Worm (Caenorhabditis elegans): ENCODE data around the gene C14C11.1.
A peak's percentile ranks its signal among the peaks of the same experiment; 100 is the strongest.
"Not testable (repeated sequence)": the region's sequence is repeated elsewhere in the genome, so short reads cannot be mapped to it uniquely, and the experiment has no call there.

The C14C11.1 gene

ce11 chrV:5628014-5628413 is 35.4 kb upstream of the C14C11.1 start:
- TF ChIP-seq nhr-76 (tag; optimal IDR thresholded peaks at IDR 0.05) = no peak
- no peak for TF ChIP-seq skn-1 (tag; optimal IDR thresholded peaks at IDR 0.05)
- no peak for TF ChIP-seq nhr-12 (tag; optimal IDR thresholded peaks at IDR 0.05)
- no peak for TF ChIP-seq ztf-11 (tag; optimal IDR thresholded peaks at IDR 0.05)
- no peak for TF ChIP-seq ceh-88 (GFP tag; IDR thresholded peaks at IDR 0.05)
- no peak for TF ChIP-seq blmp-1 (tag; optimal IDR thresholded peaks at IDR 0.05)
- no peak for TF ChIP-seq xbp-1 (tag; optimal IDR thresholded peaks at IDR 0.05)
- TF ChIP-seq mab-9 (GFP tag; IDR thresholded peaks at IDR 0.05) = no peak
- no peak for TF ChIP-seq nhr-85 (tag)
- no peak for TF ChIP-seq sox-4 (tag; optimal IDR thresholded peaks at IDR 0.05)
- TF ChIP-seq jun-1 (tag; optimal IDR thresholded peaks at IDR 0.05) = no peak
- no peak for TF ChIP-seq unc-86 (tag; optimal IDR thresholded peaks at IDR 0.05)
- TF ChIP-seq lir-3 (tag; optimal IDR thresholded peaks at IDR 0.05; ENCODE audit: poor library complexity) = no peak
- no peak for TF ChIP-seq aly-2 (tag; optimal IDR thresholded peaks at IDR 0.05)

- TF ChIP-seq hpl-2 (GFP tag; optimal IDR thresholded peaks at IDR 0.05) = no peak
- TF ChIP-seq lir-3 (tag; optimal IDR thresholded peaks at IDR 0.05; ENCODE audit: poor library complexity) = no peak
- TF ChIP-seq lin-15B (tag; optimal IDR thresholded peaks at IDR 0.05) = no peak
- no peak for TF ChIP-seq hlh-17 (GFP tag; optimal IDR thresholded peaks at IDR 0.05; ENCODE audit: borderline replicate concordance)
- no peak for TF ChIP-seq egl-27 (tag; optimal IDR thresholded peaks at IDR 0.05)
- TF ChIP-seq sox-4 (tag; optimal IDR thresholded peaks at IDR 0.05) = no peak
- no peak for TF ChIP-seq C16A3.4 (tag; optimal IDR thresholded peaks at IDR 0.05)
Observed at ce11 chrV:5630792-5631191, 32.6 kb upstream of the C14C11.1 start, which contains the start of gene acy-4. acy-4 (minus strand) TSS chrV:5630892.

DNA sequence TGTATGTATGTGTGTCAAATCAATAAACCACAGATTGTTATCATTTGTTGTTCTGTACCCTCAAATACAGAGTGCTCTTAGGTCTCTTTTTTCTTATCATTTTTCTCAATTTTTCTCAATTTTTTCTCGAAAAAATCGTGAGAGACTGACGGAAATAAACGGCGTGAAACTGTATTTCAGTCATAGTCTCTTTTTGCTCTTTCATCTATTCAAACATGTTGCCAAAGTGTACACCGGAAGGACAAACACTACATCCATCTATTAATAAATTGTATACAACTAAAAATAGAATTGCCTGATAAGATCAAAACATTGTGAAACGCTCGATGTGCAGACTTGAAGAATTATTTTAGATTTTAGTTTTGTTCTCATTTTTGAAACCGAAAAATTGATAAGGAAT is 29.0 kb upstream of the C14C11.1 start:
- TF ChIP-seq C04F5.9 (tag; optimal IDR thresholded peaks at IDR 0.05) (no peak), ceh-90 (tag; optimal IDR thresholded peaks at IDR 0.05) (no peak), nhr-76 (tag; optimal IDR thresholded peaks at IDR 0.05) (no peak), elt-2 (tag; optimal IDR thresholded peaks at IDR 0.05) (peak; percentile 57), ets-5 (GFP tag; IDR thresholded peaks at IDR 0.05) (no peak), Y116A8C.19 (tag; optimal IDR thresholded peaks at IDR 0.05; ENCODE audit: borderline replicate concordance) (no peak), efl-1 (optimal IDR thresholded peaks at IDR 0.05) (no peak), efl-1 (GFP tag; optimal IDR thresholded peaks at IDR 0.05 in 1 of 2) (peak in 1 of 2 experiments; percentile 80)

DNA sequence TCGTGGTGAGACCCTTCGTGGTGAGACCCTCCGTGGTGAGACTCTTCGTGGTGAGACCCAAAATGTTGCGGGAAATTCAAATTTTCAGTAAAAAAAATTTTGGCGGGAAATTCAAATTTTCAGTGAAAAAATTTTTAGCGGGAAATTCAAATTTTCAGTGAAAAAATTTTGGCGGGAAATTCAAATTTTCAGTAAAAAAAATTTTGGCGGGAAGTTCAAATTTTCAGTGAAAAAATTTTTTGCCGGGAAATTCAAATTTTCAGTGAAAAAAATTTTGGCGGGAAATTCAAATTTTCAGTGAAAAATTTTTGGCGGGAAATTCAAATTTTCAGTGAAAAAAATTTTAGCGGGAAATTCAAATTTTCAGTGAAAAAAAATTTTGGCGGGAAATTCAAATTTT is 23.3 kb upstream of the C14C11.1 start:
- TF ChIP-seq efl-1 (optimal IDR thresholded peaks at IDR 0.05) = not testable (repeated sequence)
- peak; percentile 34 to 62 for TF ChIP-seq efl-1 (GFP tag; optimal IDR thresholded peaks at IDR 0.05 in 1 of 2)
- TF ChIP-seq unc-98 (GFP tag; IDR thresholded peaks at IDR 0.05) = peak; percentile 15; the same call in 1 of the 2 replicates

DNA sequence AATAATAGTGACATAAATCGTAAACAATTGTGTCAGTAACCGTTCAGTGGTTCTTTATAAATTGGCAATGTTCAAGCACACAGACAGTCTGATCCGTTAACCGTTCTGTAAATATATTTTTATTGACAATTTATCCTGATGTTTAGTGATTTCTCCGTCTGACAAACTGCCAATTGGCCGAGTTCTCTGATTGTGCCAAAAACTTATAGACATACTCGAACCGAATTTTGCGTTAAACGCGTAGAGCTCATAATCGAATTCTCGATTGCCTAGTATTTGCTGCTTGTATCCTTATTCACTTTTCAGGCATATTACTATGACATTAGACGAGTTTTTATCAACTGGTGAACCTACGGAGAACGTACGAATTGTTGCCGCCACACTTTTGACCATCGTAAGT is 19.2 kb upstream of the C14C11.1 start, which contains the start of gene srx-117:
TSS of gene srx-117 (plus strand) at position 301 of the 400 bp plus-strand sequence.
- no peak for TF ChIP-seq lsy-2 (tag; optimal IDR thresholded peaks at IDR 0.05)
- no peak for TF ChIP-seq ceh-82 (tag; optimal IDR thresholded peaks at IDR 0.05)
- no peak for TF ChIP-seq sox-4 (tag; optimal IDR thresholded peaks at IDR 0.05)
- TF ChIP-seq ceh-63 (GFP tag; optimal IDR thresholded peaks at IDR 0.05) = no peak
- TF ChIP-seq sptf-1 (tag; optimal IDR thresholded peaks at IDR 0.05) = no peak
- TF ChIP-seq aha-1 (tag; optimal IDR thresholded peaks at IDR 0.05) = no peak
- TF ChIP-seq nhr-71 (tag; optimal IDR thresholded peaks at IDR 0.05) = no peak
- no peak for TF ChIP-seq tbx-2 (tag; optimal IDR thresholded peaks at IDR 0.05)
- no peak for TF ChIP-seq hlh-4 (tag; optimal IDR thresholded peaks at IDR 0.05)
- no peak for TF ChIP-seq ztf-11 (tag; optimal IDR thresholded peaks at IDR 0.05)
- no peak for TF ChIP-seq irx-1 (tag; optimal IDR thresholded peaks at IDR 0.05)
- no peak for TF ChIP-seq mep-1 (tag; optimal IDR thresholded peaks at IDR 0.05)
- TF ChIP-seq snu-23 (GFP tag; optimal IDR thresholded peaks at IDR 0.05) = no peak
- TF ChIP-seq pqm-1 (tag; optimal IDR thresholded peaks at IDR 0.05) = no peak
- TF ChIP-seq rnt-1 (tag; optimal IDR thresholded peaks at IDR 0.05) = no peak
- no peak for TF ChIP-seq lin-35 (GFP tag; optimal IDR thresholded peaks at IDR 0.05)
- TF ChIP-seq dpl-1 (GFP tag; optimal IDR thresholded peaks at IDR 0.05) = no peak

Data from whole organism, L1 larva.